Worm (Caenorhabditis elegans) whole organism, mixed stage, embryonic: ENCODE measurements around the gene srw-67.

Experiments
- blmp-1 ChIP-seq: fragments of 150-350 bp; optimal IDR thresholded peaks from 2 replicates; lab custom pipeline; 2014; ENCODE audit warnings: missing biosample characterization, missing genetic modification characterization
- ces-1 ChIP-seq: fragments of 150-350 bp; optimal IDR thresholded peaks from 2 replicates; lab custom pipeline; 2014; ENCODE audit warnings: missing biosample characterization, missing genetic modification reagents, missing genetic modification characterization
- elt-1 ChIP-seq: sonication (generic microtip); optimal IDR thresholded peaks from 2 replicates; lab custom pipeline; 2017; ENCODE audit warnings: missing genetic modification characterization, mild to moderate bottlenecking, missing compliant biosample characterization, antibody characterized with exemption, moderate library complexity, borderline replicate concordance; ENCODE audit not compliant: insufficient read depth
- hlh-1 ChIP-seq: fragments of 150-350 bp; optimal IDR thresholded peaks from 2 replicates; lab custom pipeline; 2014; ENCODE audit warnings: missing biosample characterization, missing genetic modification reagents, missing genetic modification characterization
- lsy-2 ChIP-seq: fragments of 150-350 bp; optimal IDR thresholded peaks from 2 replicates; lab custom pipeline; 2014; ENCODE audit warnings: missing biosample characterization, missing genetic modification characterization
- nhr-237 ChIP-seq: fragments of 150-350 bp; optimal IDR thresholded peaks from 2 replicates; lab custom pipeline; 2014; ENCODE audit warnings: missing biosample characterization, missing genetic modification characterization
- pha-4 ChIP-seq: fragments of 150-350 bp; optimal IDR thresholded peaks from 2 replicates; lab custom pipeline; 2018; ENCODE audit warnings: missing biosample characterization, missing genetic modification reagents, missing genetic modification characterization
- snpc-4 ChIP-seq: fragments of 150-350 bp; optimal IDR thresholded peaks from 2 replicates; lab custom pipeline; 2014; ENCODE audit warnings: missing biosample characterization, missing genetic modification characterization
- sptf-1 ChIP-seq: sonication (generic microtip); optimal IDR thresholded peaks from 2 replicates; lab custom pipeline; 2017; ENCODE audit warnings: mild to moderate bottlenecking, missing genetic modification characterization, moderate library complexity, missing compliant biosample characterization
- unc-39 ChIP-seq: fragments of 150-350 bp; optimal IDR thresholded peaks from 2 replicates; lab custom pipeline; 2014; ENCODE audit warnings: missing biosample characterization, missing genetic modification characterization
- unc-62 ChIP-seq: fragments of 150-350 bp; optimal IDR thresholded peaks from 2 replicates; lab custom pipeline; 2014; ENCODE audit warnings: missing biosample characterization, missing genetic modification reagents, missing genetic modification characterization

DNA sequence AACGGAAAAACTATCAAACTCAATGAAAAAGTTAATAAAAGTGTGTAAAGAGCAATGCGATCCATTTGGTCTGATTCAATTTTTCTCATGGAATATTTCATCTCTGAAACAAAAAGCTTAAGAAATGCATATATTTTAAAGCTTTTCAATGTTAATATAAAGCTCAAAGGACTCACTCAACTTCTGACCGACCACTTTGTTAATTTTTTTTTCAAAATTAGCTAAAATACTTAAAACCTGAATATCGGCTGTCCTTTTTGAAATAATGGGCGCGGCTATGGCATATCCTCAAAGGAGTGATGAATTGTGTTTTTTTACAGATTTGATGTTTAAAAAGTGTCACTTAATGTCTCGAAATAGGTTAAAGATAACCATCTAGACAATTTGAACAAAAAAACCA lies 27.7 kb upstream of the srw-67 start, which contains the start of gene C02H6.1:
- TF ChIP-seq unc-39 (tag; lab: Kevin White, UChicago) (no peak), snpc-4 (tag; lab: Kevin White, UChicago) (no peak), pha-4 (tag; lab: Kevin White, UChicago) (no peak), elt-1 (tag; lab: Kevin White, UChicago) (no peak), nhr-237 (tag; lab: Kevin White, UChicago) (no peak), unc-62 (no peak), sptf-1 (tag; lab: Kevin White, UChicago) (no peak), blmp-1 (no peak), hlh-1 (tag; lab: Kevin White, UChicago) (no peak), ces-1 (GFP tag; lab: Kevin White, UChicago) (no peak), lsy-2 (tag; lab: Kevin White, UChicago) (no peak)
